Fruit fly (Drosophila melanogaster) whole organism, embryonic: Measurements from ENCODE around the gene chb.
A peak's percentile ranks its signal among the peaks of the same experiment; 100 is the strongest.

ENCODE experiments used
- Abd-B ChIP-seq: fragments of 200-800 bp; sonication (Bioruptor generic); optimal IDR thresholded peaks from 2 replicates; lab custom pipeline; 2018; ENCODE audit warnings: missing biosample characterization, mild to moderate bottlenecking, missing genetic modification characterization, moderate library complexity
- CG10462 ChIP-seq: fragments of 200-800 bp; sonication (Bioruptor generic); optimal IDR thresholded peaks from 2 replicates; lab custom pipeline; 2016; ENCODE audit warnings: missing biosample characterization, missing genetic modification characterization
- CG13296 ChIP-seq: fragments of 200-800 bp; sonication (Bioruptor generic); optimal IDR thresholded peaks from 3 replicates; lab custom pipeline; 2018; ENCODE audit warnings: missing biosample characterization, mild to moderate bottlenecking, missing genetic modification characterization
- CG13424 ChIP-seq: fragments of 200-800 bp; sonication (Bioruptor generic); optimal IDR thresholded peaks from 2 replicates; lab custom pipeline; 2019; ENCODE audit warnings: missing biosample characterization, mild to moderate bottlenecking, missing genetic modification characterization, moderate library complexity
- CG13894 ChIP-seq: fragments of 200-800 bp; sonication (Bioruptor generic); optimal IDR thresholded peaks from 3 replicates; lab custom pipeline; 2018; ENCODE audit warnings: missing biosample characterization, mild to moderate bottlenecking, missing genetic modification characterization, moderate library complexity
- CG14441 ChIP-seq: fragments of 200-800 bp; sonication (Bioruptor generic); IDR thresholded peaks from 2 replicates; pipeline ENCODE4 v1.3.6; 2022; ENCODE audit warnings: missing biosample characterization, missing genetic modification characterization
- CG15514 ChIP-seq: fragments of 200-800 bp; sonication (Bioruptor generic); optimal IDR thresholded peaks from 3 replicates; lab custom pipeline; 2017; ENCODE audit warnings: missing biosample characterization, missing genetic modification characterization, mild to moderate bottlenecking, moderate library complexity, missing genetic modification reagents
- CG16779 ChIP-seq: fragments of 200-800 bp; sonication (Bioruptor generic); IDR thresholded peaks from 2 replicates; pipeline ENCODE4 v1.3.6; 2022; ENCODE audit warnings: missing biosample characterization, missing genetic modification characterization
- CG17359 ChIP-seq: fragments of 200-800 bp; sonication (Bioruptor generic); optimal IDR thresholded peaks from 3 replicates; lab custom pipeline; 2018; ENCODE audit warnings: missing biosample characterization, mild to moderate bottlenecking, missing genetic modification characterization, moderate library complexity
- CG31365 ChIP-seq: fragments of 200-800 bp; sonication (Bioruptor generic); optimal IDR thresholded peaks from 2 replicates; lab custom pipeline; 2018; ENCODE audit warnings: missing biosample characterization, mild to moderate bottlenecking, missing genetic modification characterization
- CG34376 ChIP-seq: fragments of 200-800 bp; sonication (Bioruptor generic); optimal IDR thresholded peaks from 2 replicates; lab custom pipeline; 2018; ENCODE audit warnings: missing biosample characterization, mild to moderate bottlenecking, missing genetic modification characterization
- CG42726 ChIP-seq: fragments of 200-800 bp; sonication (Bioruptor generic); IDR thresholded peaks from 2 replicates; pipeline ENCODE4 v1.3.6; 2022; ENCODE audit warnings: missing biosample characterization, missing genetic modification characterization; ENCODE audit not compliant: partially characterized antibody
- CG43689 ChIP-seq: fragments of 200-800 bp; sonication (Bioruptor generic); IDR thresholded peaks from 2 replicates; pipeline ENCODE4 v1.3.6; 2022; ENCODE audit warnings: missing biosample characterization, missing genetic modification characterization
- CG4424 ChIP-seq: fragments of 200-800 bp; sonication (Bioruptor generic); optimal IDR thresholded peaks from 3 replicates; lab custom pipeline; 2016; ENCODE audit warnings: missing biosample characterization, missing genetic modification characterization
- CG6272 ChIP-seq: fragments of 200-800 bp; sonication (Bioruptor generic); IDR thresholded peaks from 2 replicates; pipeline ENCODE4 v1.3.6; 2022; ENCODE audit warnings: missing biosample characterization, missing genetic modification characterization
- CG6813 ChIP-seq: fragments of 200-800 bp; sonication (Bioruptor generic); optimal IDR thresholded peaks from 2 replicates; lab custom pipeline; 2017; ENCODE audit warnings: missing biosample characterization, missing genetic modification characterization, mild to moderate bottlenecking, moderate library complexity, missing genetic modification reagents
- CG8359 ChIP-seq: fragments of 200-800 bp; sonication (Bioruptor generic); optimal IDR thresholded peaks from 2 replicates; lab custom pipeline; 2017; ENCODE audit warnings: missing biosample characterization, mild to moderate bottlenecking, missing genetic modification characterization, borderline replicate concordance
- CG8944 ChIP-seq: fragments of 200-800 bp; sonication (Bioruptor generic); optimal IDR thresholded peaks from 3 replicates; lab custom pipeline; 2016; ENCODE audit warnings: missing biosample characterization, missing genetic modification characterization
- Chrac-16 ChIP-seq: fragments of 200-800 bp; sonication (Bioruptor generic); optimal IDR thresholded peaks from 3 replicates; lab custom pipeline; 2016; ENCODE audit warnings: missing biosample characterization, missing genetic modification characterization
- Dbx ChIP-seq: fragments of 200-800 bp; sonication (Bioruptor generic); IDR thresholded peaks from 3 replicates; pipeline ENCODE4 v1.3.6; 2022; ENCODE audit warnings: missing biosample characterization, missing genetic modification characterization
- Doc2 ChIP-seq: fragments of 200-800 bp; sonication (Bioruptor generic); IDR thresholded peaks from 2 replicates; pipeline ENCODE4 v1.3.6; 2022; ENCODE audit warnings: missing biosample characterization, missing genetic modification characterization
- Drgx ChIP-seq: fragments of 200-800 bp; sonication (Bioruptor generic); IDR thresholded peaks from 2 replicates; pipeline ENCODE4 v1.3.6; 2022; ENCODE audit warnings: missing biosample characterization, missing genetic modification characterization
- Ets97D ChIP-seq: fragments of 200-800 bp; sonication (Bioruptor generic); optimal IDR thresholded peaks from 3 replicates; lab custom pipeline; 2016; ENCODE audit warnings: missing biosample characterization, missing genetic modification characterization
- Gsc ChIP-seq: fragments of 200-800 bp; sonication (Bioruptor generic); IDR thresholded peaks from 2 replicates; pipeline ENCODE4 v1.3.6; 2022; ENCODE audit warnings: missing biosample characterization, missing genetic modification characterization
- Hand ChIP-seq: fragments of 200-800 bp; sonication (Bioruptor generic); optimal IDR thresholded peaks from 2 replicates; lab custom pipeline; 2017; ENCODE audit warnings: mild to moderate bottlenecking, missing biosample characterization, missing genetic modification reagents, missing genetic modification characterization
- HmgD ChIP-seq: fragments of 200-800 bp; sonication (Bioruptor generic); optimal IDR thresholded peaks from 3 replicates; lab custom pipeline; 2016; ENCODE audit warnings: missing biosample characterization, missing genetic modification characterization
- HmgZ ChIP-seq: fragments of 200-800 bp; sonication (Bioruptor generic); optimal IDR thresholded peaks from 2 replicates; lab custom pipeline; 2018; ENCODE audit warnings: missing biosample characterization, mild to moderate bottlenecking, missing genetic modification characterization
- Hmr ChIP-seq: fragments of 200-800 bp; sonication (Bioruptor generic); optimal IDR thresholded peaks from 3 replicates; lab custom pipeline; 2017; ENCODE audit warnings: mild to moderate bottlenecking, missing biosample characterization, missing genetic modification reagents, missing genetic modification characterization
- Myb ChIP-seq: fragments of 200-800 bp; sonication (Bioruptor generic); optimal IDR thresholded peaks from 2 replicates; lab custom pipeline; 2016; ENCODE audit warnings: missing biosample characterization, missing genetic modification characterization
- NC2α ChIP-seq: fragments of 200-800 bp; sonication (Bioruptor generic); optimal IDR thresholded peaks from 2 replicates; lab custom pipeline; 2016; ENCODE audit warnings: missing biosample characterization, missing genetic modification characterization
- Optix ChIP-seq: fragments of 200-800 bp; sonication (Bioruptor generic); IDR thresholded peaks from 3 replicates; pipeline ENCODE4 v1.3.6; 2022; ENCODE audit warnings: missing biosample characterization, missing genetic modification characterization
- Pdp1 ChIP-seq, 2 experiments: fragments of 200-800 bp; sonication (Bioruptor generic); optimal IDR thresholded peaks; 3 replicates each; lab custom pipeline; 2016; ENCODE audit warnings: missing biosample characterization in 2 of 2, missing genetic modification characterization in 2 of 2, mild to moderate bottlenecking in 1 of 2, moderate library complexity in 1 of 2
- Ptx1 ChIP-seq: fragments of 200-800 bp; sonication (Bioruptor generic); IDR thresholded peaks from 2 replicates; pipeline ENCODE4 v1.3.6; 2022; ENCODE audit warnings: missing biosample characterization, missing genetic modification characterization
- Rx ChIP-seq: fragments of 200-800 bp; sonication (Bioruptor generic); IDR thresholded peaks from 2 replicates; pipeline ENCODE4 v1.3.6; 2022; ENCODE audit warnings: missing biosample characterization, missing genetic modification characterization
- Six4 ChIP-seq: fragments of 200-800 bp; sonication (Bioruptor generic); optimal IDR thresholded peaks from 2 replicates; lab custom pipeline; 2016; ENCODE audit warnings: missing biosample characterization, missing genetic modification characterization
- Trl ChIP-seq, 3 experiments: fragments of >200 bp in 2 of 3; fragments of 200-800 bp in 1 of 3; sonication (Bioruptor generic) in 1 of 3; optimal IDR thresholded peaks; 2 replicates in 1 of 3; 3 replicates in 2 of 3; lab custom pipeline; 2016 to 2017; ENCODE audit warnings: missing biosample characterization in 1 of 3, missing genetic modification characterization in 1 of 3
- ab ChIP-seq: fragments of 200-800 bp; sonication (Bioruptor generic); optimal IDR thresholded peaks from 2 replicates; lab custom pipeline; 2016; ENCODE audit warnings: missing biosample characterization, missing genetic modification characterization
- ato ChIP-seq: fragments of 200-800 bp; sonication (Bioruptor generic); IDR thresholded peaks from 2 replicates; pipeline ENCODE4 v1.3.6; 2022; ENCODE audit warnings: missing biosample characterization, missing genetic modification characterization; ENCODE audit not compliant: partially characterized antibody
- cg ChIP-seq: fragments of 200-800 bp; sonication (Bioruptor generic); optimal IDR thresholded peaks from 3 replicates; lab custom pipeline; 2019; ENCODE audit warnings: missing biosample characterization, mild to moderate bottlenecking, missing genetic modification characterization, moderate library complexity
- ci ChIP-seq: fragments of 200-800 bp; sonication (Bioruptor generic); IDR thresholded peaks from 3 replicates; pipeline ENCODE4 v1.3.6; 2022; ENCODE audit warnings: missing biosample characterization, missing genetic modification characterization
- dan ChIP-seq: fragments of 200-800 bp; sonication (Bioruptor generic); IDR thresholded peaks from 2 replicates; pipeline ENCODE4 v1.3.6; 2022; ENCODE audit warnings: missing biosample characterization, missing genetic modification characterization
- dimm ChIP-seq: fragments of 200-800 bp; sonication (Bioruptor generic); IDR thresholded peaks from 2 replicates; pipeline ENCODE4 v1.3.6; 2022; ENCODE audit warnings: missing biosample characterization, missing genetic modification characterization
- fu2 ChIP-seq: fragments of 200-800 bp; sonication (Bioruptor generic); optimal IDR thresholded peaks from 2 replicates; lab custom pipeline; 2016; ENCODE audit warnings: missing biosample characterization, missing genetic modification characterization
- gt ChIP-seq: fragments of 200-800 bp; sonication (Bioruptor generic); IDR thresholded peaks from 2 replicates; pipeline ENCODE4 v1.3.6; 2022; ENCODE audit warnings: missing biosample characterization, missing genetic modification characterization
- kni ChIP-seq: fragments of 200-800 bp; sonication (Bioruptor generic); optimal IDR thresholded peaks from 3 replicates; lab custom pipeline; 2017; ENCODE audit warnings: mild to moderate bottlenecking, missing biosample characterization, missing genetic modification reagents, missing genetic modification characterization
- mirr ChIP-seq: fragments of 200-800 bp; sonication (Bioruptor generic); optimal IDR thresholded peaks from 3 replicates; lab custom pipeline; 2018; ENCODE audit warnings: missing biosample characterization, mild to moderate bottlenecking, missing genetic modification characterization
- pita ChIP-seq: fragments of 200-800 bp; sonication (Bioruptor generic); optimal IDR thresholded peaks from 2 replicates; lab custom pipeline; 2017; ENCODE audit warnings: missing biosample characterization, mild to moderate bottlenecking, missing genetic modification characterization
- psq ChIP-seq: fragments of 200-800 bp; sonication (Bioruptor generic); optimal IDR thresholded peaks from 2 replicates; lab custom pipeline; 2017; ENCODE audit warnings: missing biosample characterization, missing genetic modification characterization
- unc-4 ChIP-seq: fragments of 200-800 bp; sonication (Bioruptor generic); IDR thresholded peaks from 2 replicates; pipeline ENCODE4 v1.3.6; 2022; ENCODE audit warnings: missing biosample characterization, missing genetic modification characterization; ENCODE audit not compliant: partially characterized antibody
- vfl ChIP-seq: fragments of 200-800 bp; sonication (Bioruptor generic); optimal IDR thresholded peaks from 2 replicates; lab custom pipeline; 2016; ENCODE audit warnings: missing biosample characterization, missing genetic modification characterization
- wor ChIP-seq: fragments of 200-800 bp; sonication (Bioruptor generic); IDR thresholded peaks from 2 replicates; pipeline ENCODE4 v1.3.6; 2022; ENCODE audit warnings: missing biosample characterization, missing genetic modification characterization

chb gene

DNA sequence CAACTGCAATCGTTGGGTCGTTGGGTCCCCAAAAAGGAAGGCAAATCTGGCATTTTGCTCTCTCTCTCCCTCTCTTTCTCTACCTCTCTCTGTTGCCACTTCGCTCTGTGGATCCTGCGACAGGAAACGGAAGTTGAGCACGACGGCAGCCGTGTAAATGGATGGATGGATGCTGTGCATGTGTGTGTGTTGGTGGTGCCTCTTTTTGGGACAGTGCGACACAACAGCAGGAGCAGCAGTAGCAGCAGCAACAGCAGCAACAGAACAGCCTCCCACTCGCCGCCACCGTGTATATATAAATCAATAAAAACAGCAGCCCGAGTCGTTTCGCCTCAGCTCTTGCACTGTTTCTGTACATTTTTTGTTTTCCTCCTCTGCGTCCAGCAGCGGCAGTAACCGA, 19.4 kb downstream of the chb start (continued):
- TF ChIP-seq dan (GFP tag; lab: Robert Waterston, UW) (no peak), Myb (GFP tag; lab: Kevin White, UChicago) (no peak), CG8359 (GFP tag; lab: Kevin White, UChicago) (no peak), vfl (GFP tag; lab: Kevin White, UChicago) (no peak), CG13296 (GFP tag; lab: Kevin White, UChicago) (peak; percentile 35), CG10462 (GFP tag; lab: Kevin White, UChicago) (no peak), CG16779 (GFP tag; lab: Robert Waterston, UW) (peak; percentile 56; the same call in 1 of the 2 replicates), CG6813 (no peak), CG13894 (tag; lab: Kevin White, UChicago) (peak; percentile 43), Optix (GFP tag; lab: Robert Waterston, UW) (no peak), Dbx (GFP tag; lab: Robert Waterston, UW) (0 out of 3 replicates have a peak, but pooled peaks have one; percentile 9), CG4424 (GFP tag; lab: Kevin White, UChicago) (no peak), CG17359 (tag; lab: Kevin White, UChicago) (no peak), Hmr (GFP tag; lab: Kevin White, UChicago) (peak; percentile 21), HmgZ (no peak), Ptx1 (no peak), ab (GFP tag; lab: Kevin White, UChicago) (no peak), dimm (GFP tag; lab: Robert Waterston, UW) (no peak), CG42726 (GFP tag; lab: Robert Waterston, UW) (no peak), Abd-B (GFP tag; lab: Kevin White, UChicago) (no peak), fu2 (no peak), wor (GFP tag; lab: Robert Waterston, UW) (no peak), unc-4 (GFP tag; lab: Robert Waterston, UW) (no peak), HmgD (no peak), Chrac-16 (no peak), ci (0 out of 3 replicates have a peak, but pooled peaks have one; percentile 10), mirr (peak; percentile 44), CG15514 (GFP tag; lab: Kevin White, UChicago) (peak; percentile 32), Hand (GFP tag; lab: Kevin White, UChicago) (peak; percentile 40), CG43689 (no peak), Pdp1 (GFP tag; optimal IDR thresholded peaks at IDR 0.05; lab: Kevin White, UChicago) (no peak), Ets97D (GFP tag; lab: Kevin White, UChicago) (peak; percentile 67), CG13424 (tag; lab: Kevin White, UChicago) (no peak), gt (GFP tag; lab: Robert Waterston, UW) (no peak), psq (no peak), Doc2 (GFP tag; lab: Robert Waterston, UW) (no peak), Gsc (GFP tag; lab: Robert Waterston, UW) (no peak), CG6272 (GFP tag; lab: Robert Waterston, UW) (no peak), Drgx (GFP tag; lab: Robert Waterston, UW) (no peak), CG8944 (GFP tag; lab: Kevin White, UChicago) (no peak), Six4 (no peak), NC2α (GFP tag; lab: Kevin White, UChicago) (no peak), cg (no peak), ato (GFP tag; lab: Robert Waterston, UW) (no peak), CG34376 (peak; percentile 65), kni (no peak), Trl (optimal IDR thresholded peaks at IDR 0.05; lab: Kevin White, UChicago) (peak; percentile 24 to 25), Trl (GFP tag; optimal IDR thresholded peaks at IDR 0.05; lab: Kevin White, UChicago) (no peak), pita (no peak), CG14441 (GFP tag; lab: Robert Waterston, UW) (no peak), Rx (GFP tag; lab: Robert Waterston, UW) (no peak), CG31365 (tag; lab: Kevin White, UChicago) (no peak)
